Worm (Caenorhabditis elegans) whole organism, L2 larva: ENCODE data around the gene Y39E4B.13.

ENCODE experiments used
- F13H6.1 ChIP-seq: sonication (generic microtip); optimal IDR thresholded peaks from 2 replicates; lab custom pipeline; 2016; ENCODE audit warnings: missing genetic modification characterization, missing compliant biosample characterization
- R02D3.7 ChIP-seq: fragments of 150-350 bp; optimal IDR thresholded peaks from 2 replicates; lab custom pipeline; 2014; ENCODE audit warnings: missing biosample characterization, missing genetic modification characterization
- Y55F3AM.14 ChIP-seq: fragments of 200-800 bp; sonication (Bioruptor generic); optimal IDR thresholded peaks from 2 replicates; lab custom pipeline; 2018; ENCODE audit warnings: mild to moderate bottlenecking, missing genetic modification characterization, missing compliant biosample characterization
- ZK546.5 ChIP-seq: sonication (generic microtip); optimal IDR thresholded peaks from 2 replicates; lab custom pipeline; 2017; ENCODE audit warnings: missing biosample characterization, missing genetic modification characterization
- alr-1 ChIP-seq: fragments of 150-350 bp; optimal IDR thresholded peaks from 2 replicates; lab custom pipeline; 2014; ENCODE audit warnings: missing biosample characterization, missing genetic modification characterization
- aly-2 ChIP-seq: fragments of 150-350 bp; optimal IDR thresholded peaks from 2 replicates; lab custom pipeline; 2014; ENCODE audit warnings: missing biosample characterization, missing genetic modification characterization
- blmp-1 ChIP-seq: sonication (generic microtip); optimal IDR thresholded peaks from 2 replicates; lab custom pipeline; 2017; ENCODE audit warnings: missing genetic modification characterization, mild to moderate bottlenecking, missing compliant biosample characterization, antibody characterized with exemption, moderate library complexity; ENCODE audit not compliant: insufficient read depth
- ceh-16 ChIP-seq: fragments of 150-350 bp; optimal IDR thresholded peaks from 2 replicates; lab custom pipeline; 2014; ENCODE audit warnings: missing biosample characterization, missing genetic modification characterization
- ceh-82 ChIP-seq: fragments of 150-350 bp; optimal IDR thresholded peaks from 2 replicates; lab custom pipeline; 2014; ENCODE audit warnings: missing biosample characterization, missing genetic modification characterization
- crh-2 ChIP-seq: sonication (generic microtip); optimal IDR thresholded peaks from 2 replicates; lab custom pipeline; 2017; ENCODE audit warnings: missing biosample characterization, missing genetic modification characterization
- dmd-4 ChIP-seq: sonication (generic microtip); optimal IDR thresholded peaks from 2 replicates; lab custom pipeline; 2017; ENCODE audit warnings: missing biosample characterization, missing genetic modification characterization
- egl-27 ChIP-seq: sonication (generic microtip); optimal IDR thresholded peaks from 3 replicates; lab custom pipeline; 2017; ENCODE audit warnings: missing biosample characterization, missing genetic modification reagents, missing genetic modification characterization
- elt-1 ChIP-seq: fragments of 150-350 bp; optimal IDR thresholded peaks from 2 replicates; lab custom pipeline; 2014; ENCODE audit warnings: missing biosample characterization, missing genetic modification characterization
- gmeb-1 ChIP-seq: fragments of 150-350 bp; optimal IDR thresholded peaks from 2 replicates; lab custom pipeline; 2014; ENCODE audit warnings: missing biosample characterization, missing genetic modification characterization
- lin-13 ChIP-seq: fragments of 150-350 bp; optimal IDR thresholded peaks from 2 replicates; lab custom pipeline; 2014; ENCODE audit warnings: missing biosample characterization, missing genetic modification reagents, missing genetic modification characterization
- lin-39 ChIP-seq: fragments of 150-350 bp; optimal IDR thresholded peaks from 2 replicates; lab custom pipeline; 2014; ENCODE audit warnings: missing biosample characterization, missing genetic modification reagents, missing genetic modification characterization
- mbf-1 ChIP-seq: sonication (generic microtip); optimal IDR thresholded peaks from 2 replicates; lab custom pipeline; 2017; ENCODE audit warnings: missing biosample characterization, missing genetic modification characterization
- mdl-1 ChIP-seq, 2 experiments: fragments of 150-350 bp in 1 of 2; sonication (generic microtip) in 1 of 2; optimal IDR thresholded peaks; 2 replicates each; lab custom pipeline; 2017; ENCODE audit warnings: missing biosample characterization in 2 of 2, missing genetic modification characterization in 2 of 2
- nhr-10 ChIP-seq: sonication (generic microtip); optimal IDR thresholded peaks from 2 replicates; lab custom pipeline; 2017; ENCODE audit warnings: missing biosample characterization, missing genetic modification characterization
- nhr-11 ChIP-seq: fragments of 150-350 bp; optimal IDR thresholded peaks from 2 replicates; lab custom pipeline; 2014; ENCODE audit warnings: missing biosample characterization, missing genetic modification characterization
- nhr-12 ChIP-seq: fragments of 150-350 bp; optimal IDR thresholded peaks from 2 replicates; lab custom pipeline; 2014; ENCODE audit warnings: missing biosample characterization, missing genetic modification characterization
- nhr-129 ChIP-seq: fragments of 150-350 bp; optimal IDR thresholded peaks from 2 replicates; lab custom pipeline; 2014; ENCODE audit warnings: missing biosample characterization, missing genetic modification characterization
- nhr-21 ChIP-seq: fragments of 150-350 bp; optimal IDR thresholded peaks from 2 replicates; lab custom pipeline; 2014; ENCODE audit warnings: missing biosample characterization, missing genetic modification characterization
- nhr-23 ChIP-seq: fragments of 150-350 bp; optimal IDR thresholded peaks from 2 replicates; lab custom pipeline; 2014; ENCODE audit warnings: missing biosample characterization, missing genetic modification reagents, missing genetic modification characterization
- nhr-237 ChIP-seq: fragments of 150-350 bp; optimal IDR thresholded peaks from 2 replicates; lab custom pipeline; 2014; ENCODE audit warnings: missing biosample characterization, missing genetic modification characterization
- nhr-77 ChIP-seq: fragments of 150-350 bp; optimal IDR thresholded peaks from 2 replicates; lab custom pipeline; 2014; ENCODE audit warnings: missing biosample characterization, missing genetic modification characterization
- sem-4 ChIP-seq: fragments of 150-350 bp; optimal IDR thresholded peaks from 2 replicates; lab custom pipeline; 2014; ENCODE audit warnings: missing biosample characterization, missing genetic modification reagents, missing genetic modification characterization
- skn-1 ChIP-seq: sonication (generic microtip); optimal IDR thresholded peaks from 2 replicates; lab custom pipeline; 2017; ENCODE audit warnings: missing biosample characterization, missing genetic modification characterization
- sma-3 ChIP-seq: sonication (generic microtip); optimal IDR thresholded peaks from 2 replicates; lab custom pipeline; 2016; ENCODE audit warnings: missing genetic modification reagents, missing genetic modification characterization, missing compliant biosample characterization
- sma-9 ChIP-seq, 2 experiments: fragments of 150-350 bp in 1 of 2; sonication (generic microtip) in 1 of 2; optimal IDR thresholded peaks; 2 replicates each; lab custom pipeline; 2014 to 2016; ENCODE audit warnings: missing genetic modification characterization in 2 of 2, mild to moderate bottlenecking in 1 of 2, missing biosample characterization in 1 of 2, missing compliant biosample characterization in 1 of 2, missing genetic modification reagents in 1 of 2, moderate library complexity in 1 of 2
- snpc-4 ChIP-seq: fragments of 150-350 bp; optimal IDR thresholded peaks from 2 replicates; lab custom pipeline; 2014; ENCODE audit warnings: missing biosample characterization, missing genetic modification characterization
- unc-39 ChIP-seq: fragments of 150-350 bp; optimal IDR thresholded peaks from 2 replicates; lab custom pipeline; 2014; ENCODE audit warnings: missing biosample characterization, missing genetic modification characterization
- unc-55 ChIP-seq: fragments of 150-350 bp; sonication (generic microtip); optimal IDR thresholded peaks from 3 replicates; lab custom pipeline; 2014; ENCODE audit warnings: missing biosample characterization, missing genetic modification reagents, missing genetic modification characterization
- zag-1 ChIP-seq: fragments of 150-350 bp; optimal IDR thresholded peaks from 2 replicates; lab custom pipeline; 2014; ENCODE audit warnings: missing biosample characterization, missing genetic modification characterization

Gene Y39E4B.13

DNA sequence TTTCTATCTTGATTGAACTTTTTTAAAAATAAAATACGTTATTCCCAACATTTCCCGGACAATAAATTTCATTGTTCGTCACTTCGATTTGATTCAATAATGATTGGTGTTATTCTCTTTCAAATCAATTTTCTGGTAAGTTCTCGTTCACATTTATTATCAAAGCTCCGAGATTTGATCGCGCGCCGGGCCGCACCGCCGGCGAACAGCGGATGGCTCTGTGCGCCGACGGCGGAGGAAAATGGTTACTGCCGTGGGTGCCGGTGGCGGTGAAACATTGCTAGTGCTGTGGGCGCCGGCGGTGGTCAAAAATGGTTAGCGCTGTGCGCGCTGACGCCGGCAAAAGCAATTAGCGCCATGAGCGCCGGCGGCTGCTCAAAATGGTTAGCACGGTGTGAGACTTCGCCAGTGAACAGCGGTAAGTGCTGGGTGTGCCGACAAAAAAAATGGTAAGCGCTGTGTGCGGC, at the start of gene Y39E4B.13:
Gene Y39E4B.13 (plus strand): TSS at position 51 of the 467 bp plus-strand sequence.
- TF ChIP-seq ZK546.5 (tag; lab: Kevin White, UChicago) (no peak), aly-2 (tag; lab: Kevin White, UChicago) (no peak), elt-1 (tag; lab: Kevin White, UChicago) (no peak), egl-27 (tag; lab: Kevin White, UChicago) (no peak), blmp-1 (tag; lab: Kevin White, UChicago) (no peak), R02D3.7 (no peak), mbf-1 (tag; lab: Kevin White, UChicago) (no peak), ceh-82 (tag; lab: Kevin White, UChicago) (no peak), skn-1 (no peak), lin-39 (tag; lab: Kevin White, UChicago) (no peak), mdl-1 (tag; optimal IDR thresholded peaks at IDR 0.05; lab: Kevin White, UChicago) (no peak), nhr-237 (tag; lab: Kevin White, UChicago) (no peak), F13H6.1 (tag; lab: Kevin White, UChicago) (no peak), sma-3 (GFP tag; lab: Kevin White, UChicago) (no peak)
- TF ChIP-seq, all 48 proteins: peak for 0

DNA sequence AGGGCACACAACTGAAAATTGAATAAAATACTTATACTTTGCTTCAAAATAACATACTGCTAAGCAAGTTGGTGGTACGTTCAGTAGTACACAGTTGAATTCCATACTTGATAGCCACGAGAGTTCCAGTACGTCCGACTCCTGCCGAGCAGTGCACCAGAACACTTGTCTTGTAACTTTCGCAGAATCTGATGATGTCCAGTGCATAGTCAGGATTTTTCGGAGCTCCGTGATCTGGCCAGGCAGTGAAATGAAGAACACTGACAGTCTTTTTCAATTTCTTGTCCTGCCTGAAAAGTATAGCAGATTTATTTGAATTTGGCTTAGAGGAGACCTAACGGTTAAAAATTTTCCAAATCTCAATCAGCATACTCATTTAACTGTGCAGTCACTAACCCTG, 41.0 kb upstream of the Y39E4B.13 start:
- no peak for TF ChIP-seq unc-39 (tag; lab: Kevin White, UChicago)
- TF ChIP-seq, all 48 proteins: peak for 0

DNA sequence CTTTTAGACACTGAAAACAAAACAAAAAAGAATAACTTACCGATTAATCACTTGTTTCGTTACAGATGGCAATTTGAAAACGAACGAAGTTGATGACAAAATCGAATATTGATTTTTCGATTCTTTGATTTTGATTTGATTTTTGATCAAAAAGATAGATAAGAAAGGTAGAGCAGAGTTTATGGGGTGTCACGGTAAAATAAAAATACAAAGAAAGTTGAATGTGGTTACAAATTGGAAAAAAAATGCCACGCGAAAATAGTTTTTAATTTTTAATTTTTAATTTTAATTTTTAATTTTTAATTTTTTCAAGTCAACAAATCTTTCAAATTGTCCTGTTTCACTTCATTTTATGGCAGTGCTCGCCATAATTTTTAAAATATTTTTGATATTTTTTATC, 35.6 kb upstream of the Y39E4B.13 start, which contains the start of gene F54F12.1:
Gene F54F12.1 (minus strand): TSS at position 101 of the 400 bp plus-strand sequence.
- TF ChIP-seq nhr-12 (tag; lab: Kevin White, UChicago) (no peak), Y55F3AM.14 (GFP tag; lab: Kevin White, UChicago) (no peak), alr-1 (tag; lab: Kevin White, UChicago) (no peak), nhr-10 (tag; lab: Kevin White, UChicago) (no peak), sma-9 (GFP tag; optimal IDR thresholded peaks at IDR 0.05; lab: Kevin White, UChicago) (no peak), sma-9 (tag; optimal IDR thresholded peaks at IDR 0.05; lab: Kevin White, UChicago) (no peak), unc-55 (GFP tag; lab: Kevin White, UChicago) (no peak), nhr-21 (tag; lab: Kevin White, UChicago) (no peak), nhr-129 (tag; lab: Kevin White, UChicago) (no peak), crh-2 (tag; lab: Kevin White, UChicago) (no peak), nhr-11 (tag; lab: Kevin White, UChicago) (no peak), sma-3 (GFP tag; lab: Kevin White, UChicago) (no peak), skn-1 (no peak), mbf-1 (tag; lab: Kevin White, UChicago) (no peak), sem-4 (tag; lab: Kevin White, UChicago) (no peak), nhr-23 (tag; lab: Kevin White, UChicago) (no peak), unc-39 (tag; lab: Kevin White, UChicago) (no peak), snpc-4 (tag; lab: Kevin White, UChicago) (no peak), R02D3.7 (no peak), mdl-1 (tag; optimal IDR thresholded peaks at IDR 0.05; lab: Kevin White, UChicago) (no peak)

DNA sequence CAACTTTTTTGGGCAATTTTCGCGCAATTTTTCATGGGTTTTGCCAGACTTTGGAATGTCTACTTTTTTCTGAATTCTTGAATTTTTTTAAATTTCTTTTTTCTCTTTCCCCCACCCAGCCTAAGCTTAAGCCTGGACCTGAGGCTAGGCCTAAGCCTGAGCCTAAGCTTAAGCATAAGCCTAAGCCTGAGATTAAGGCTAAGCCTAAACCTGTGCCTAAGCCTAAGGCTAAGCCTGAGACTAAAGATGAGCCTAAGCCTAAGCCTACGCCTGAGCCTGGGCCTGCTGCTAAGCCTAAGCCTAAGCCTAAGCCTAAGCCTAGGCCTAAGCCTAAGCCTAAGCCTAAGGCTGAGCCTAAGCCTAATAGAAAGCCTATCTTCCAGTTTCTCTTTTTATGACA, 34.7 kb upstream of the Y39E4B.13 start:
- no peak for TF ChIP-seq gmeb-1 (tag; lab: Kevin White, UChicago)
- no peak for TF ChIP-seq blmp-1 (tag; lab: Kevin White, UChicago)
- no peak for TF ChIP-seq ceh-16 (tag; lab: Kevin White, UChicago)
- TF ChIP-seq sem-4 (tag; lab: Kevin White, UChicago) = no peak
- TF ChIP-seq F13H6.1 (tag; lab: Kevin White, UChicago) = no peak
- no peak for TF ChIP-seq nhr-10 (tag; lab: Kevin White, UChicago)
- TF ChIP-seq nhr-77 = no peak
- TF ChIP-seq skn-1 = no peak
- no peak for TF ChIP-seq R02D3.7
- no peak for TF ChIP-seq alr-1 (tag; lab: Kevin White, UChicago)
- no peak for TF ChIP-seq lin-13 (GFP tag; lab: Kevin White, UChicago)
- no peak for TF ChIP-seq egl-27 (tag; lab: Kevin White, UChicago)
- TF ChIP-seq aly-2 (tag; lab: Kevin White, UChicago) = no peak

DNA sequence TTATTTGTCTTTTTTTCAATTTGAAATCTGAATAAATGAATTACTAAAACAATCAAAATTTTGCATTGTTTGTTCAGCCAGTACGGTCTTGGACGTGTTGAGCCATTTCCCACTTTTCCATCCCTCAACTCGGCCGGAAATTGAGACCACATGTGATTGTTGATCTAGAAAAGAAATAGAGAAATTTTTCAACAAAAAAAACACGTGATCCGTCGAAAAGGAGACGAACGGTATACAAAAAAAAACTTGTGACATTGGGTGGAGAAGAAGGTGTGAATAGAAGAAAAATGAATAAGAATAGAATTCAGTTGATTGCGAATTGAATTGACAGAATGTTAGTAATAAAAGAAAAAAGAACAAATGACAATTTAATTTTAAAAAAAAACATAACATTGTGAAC, 34.2 kb upstream of the Y39E4B.13 start:
- TF ChIP-seq aly-2 (tag; lab: Kevin White, UChicago) (no peak), Y55F3AM.14 (GFP tag; lab: Kevin White, UChicago) (no peak), zag-1 (no peak), nhr-129 (tag; lab: Kevin White, UChicago) (peak; percentile 23), dmd-4 (tag; lab: Kevin White, UChicago) (no peak), sma-9 (GFP tag; optimal IDR thresholded peaks at IDR 0.05; lab: Kevin White, UChicago) (no peak), sma-9 (tag; optimal IDR thresholded peaks at IDR 0.05; lab: Kevin White, UChicago) (no peak), R02D3.7 (no peak)
